Fruit fly (Drosophila melanogaster) whole organism, embryonic: ENCODE results near the gene slow.

Experiments
- Aef1 ChIP-seq: fragments of 200-800 bp; sonication (Bioruptor generic); IDR thresholded peaks from 3 replicates; pipeline ENCODE4 v1.3.6; 2022; ENCODE audit warnings: missing biosample characterization, missing genetic modification characterization
- Awh ChIP-seq: fragments of 200-800 bp; sonication (Bioruptor generic); IDR thresholded peaks from 2 replicates; pipeline ENCODE4, ENCODE4 v1.3.6; 2022; ENCODE audit warnings: missing biosample characterization, missing genetic modification characterization
- BtbVII ChIP-seq: fragments of 200-800 bp; sonication (Bioruptor generic); optimal IDR thresholded peaks from 3 replicates; lab custom pipeline; 2017; ENCODE audit warnings: missing biosample characterization, mild to moderate bottlenecking, missing genetic modification characterization
- CG10147 ChIP-seq: fragments of 200-800 bp; sonication (Bioruptor generic); optimal IDR thresholded peaks from 2 replicates; lab custom pipeline; 2019; ENCODE audit warnings: missing biosample characterization, mild to moderate bottlenecking, missing genetic modification characterization, moderate library complexity
- CG10979 ChIP-seq: fragments of 200-800 bp; sonication (Bioruptor generic); optimal IDR thresholded peaks from 2 replicates; lab custom pipeline; 2018; ENCODE audit warnings: missing biosample characterization, mild to moderate bottlenecking, missing genetic modification characterization, moderate library complexity
- CG11247 ChIP-seq: fragments of 200-800 bp; sonication (Bioruptor generic); IDR thresholded peaks from 2 replicates; pipeline ENCODE4 v1.3.6; 2022; ENCODE audit warnings: missing biosample characterization, missing genetic modification characterization
- CG12744 ChIP-seq: fragments of 200-800 bp; sonication (Bioruptor generic); optimal IDR thresholded peaks from 2 replicates; lab custom pipeline; 2016; ENCODE audit warnings: missing biosample characterization, missing genetic modification characterization
- CG13123 ChIP-seq: fragments of 200-800 bp; sonication (Bioruptor generic); optimal IDR thresholded peaks from 2 replicates; lab custom pipeline; 2016; ENCODE audit warnings: missing biosample characterization, missing genetic modification characterization
- CG13775 ChIP-seq: fragments of 200-800 bp; sonication (Bioruptor generic); optimal IDR thresholded peaks from 3 replicates; lab custom pipeline; 2017; ENCODE audit warnings: missing biosample characterization, mild to moderate bottlenecking, missing genetic modification characterization
- CG15011 ChIP-seq: fragments of 200-800 bp; sonication (Bioruptor generic); optimal IDR thresholded peaks from 3 replicates; lab custom pipeline; 2018; ENCODE audit warnings: missing biosample characterization, mild to moderate bottlenecking, missing genetic modification characterization
- CG17186 ChIP-seq: fragments of 200-800 bp; sonication (Bioruptor generic); optimal IDR thresholded peaks from 3 replicates; lab custom pipeline; 2017; ENCODE audit warnings: missing biosample characterization, missing genetic modification reagents, missing genetic modification characterization
- CG17328 ChIP-seq: fragments of 200-800 bp; sonication (Bioruptor generic); IDR thresholded peaks from 2 replicates; pipeline ENCODE4 v1.3.6; 2022; ENCODE audit warnings: missing biosample characterization, missing genetic modification characterization
- CG17359 ChIP-seq: fragments of 200-800 bp; sonication (Bioruptor generic); optimal IDR thresholded peaks from 3 replicates; lab custom pipeline; 2018; ENCODE audit warnings: missing biosample characterization, mild to moderate bottlenecking, missing genetic modification characterization, moderate library complexity
- CG18599 ChIP-seq: fragments of 200-800 bp; sonication (Bioruptor generic); optimal IDR thresholded peaks from 3 replicates; lab custom pipeline; 2017; ENCODE audit warnings: missing biosample characterization, missing genetic modification characterization, mild to moderate bottlenecking, moderate library complexity, missing genetic modification reagents
- CG2116 ChIP-seq: fragments of 200-800 bp; sonication (Bioruptor generic); optimal IDR thresholded peaks from 3 replicates; lab custom pipeline; 2018; ENCODE audit warnings: missing biosample characterization, mild to moderate bottlenecking, missing genetic modification characterization
- CG30020 ChIP-seq: fragments of 200-800 bp; optimal IDR thresholded peaks from 2 replicates; lab custom pipeline; 2019; ENCODE audit warnings: missing biosample characterization, mild to moderate bottlenecking, missing genetic modification characterization, moderate library complexity
- CG34224 ChIP-seq: fragments of 200-800 bp; sonication (Bioruptor generic); IDR thresholded peaks from 3 replicates; pipeline ENCODE4 v1.3.6; 2022; ENCODE audit warnings: missing biosample characterization, missing genetic modification characterization; ENCODE audit not compliant: partially characterized antibody
- CG34376 ChIP-seq: fragments of 200-800 bp; sonication (Bioruptor generic); optimal IDR thresholded peaks from 2 replicates; lab custom pipeline; 2018; ENCODE audit warnings: missing biosample characterization, mild to moderate bottlenecking, missing genetic modification characterization
- CG6813 ChIP-seq: fragments of 200-800 bp; sonication (Bioruptor generic); optimal IDR thresholded peaks from 2 replicates; lab custom pipeline; 2017; ENCODE audit warnings: missing biosample characterization, missing genetic modification characterization, mild to moderate bottlenecking, moderate library complexity, missing genetic modification reagents
- CG7357 ChIP-seq: fragments of 200-800 bp; sonication (Bioruptor generic); IDR thresholded peaks from 3 replicates; pipeline ENCODE4 v1.3.6; 2022; ENCODE audit warnings: missing biosample characterization, missing genetic modification characterization
- CG8281 ChIP-seq: fragments of 200-800 bp; sonication (Bioruptor generic); optimal IDR thresholded peaks from 2 replicates; lab custom pipeline; 2018; ENCODE audit warnings: missing biosample characterization, mild to moderate bottlenecking, missing genetic modification characterization, moderate library complexity
- CG8388 ChIP-seq: fragments of 200-800 bp; sonication (Bioruptor generic); optimal IDR thresholded peaks from 2 replicates; lab custom pipeline; 2019; ENCODE audit warnings: missing biosample characterization, mild to moderate bottlenecking, missing genetic modification characterization, moderate library complexity
- CG9609 ChIP-seq: fragments of 200-800 bp; sonication (Bioruptor generic); optimal IDR thresholded peaks from 3 replicates; lab custom pipeline; 2016; ENCODE audit warnings: missing biosample characterization, missing genetic modification characterization
- Doc2 ChIP-seq: fragments of 200-800 bp; sonication (Bioruptor generic); IDR thresholded peaks from 2 replicates; pipeline ENCODE4 v1.3.6; 2022; ENCODE audit warnings: missing biosample characterization, missing genetic modification characterization
- Hand ChIP-seq: fragments of 200-800 bp; sonication (Bioruptor generic); optimal IDR thresholded peaks from 2 replicates; lab custom pipeline; 2017; ENCODE audit warnings: mild to moderate bottlenecking, missing biosample characterization, missing genetic modification reagents, missing genetic modification characterization
- Med ChIP-seq: fragments of 200-800 bp; sonication (Bioruptor generic); peaks from one replicate; lab custom pipeline; 2016; ENCODE audit warnings: missing biosample characterization, missing genetic modification characterization, mild to moderate bottlenecking, inconsistent platforms, moderate library complexity
- NfI ChIP-seq: fragments of 200-800 bp; sonication (Bioruptor generic); optimal IDR thresholded peaks from 3 replicates; lab custom pipeline; 2018; ENCODE audit warnings: missing biosample characterization, mild to moderate bottlenecking, missing genetic modification characterization, moderate library complexity
- Ravus ChIP-seq: fragments of 200-800 bp; sonication (Bioruptor generic); IDR thresholded peaks from 2 replicates; pipeline ENCODE4 v1.3.6; 2022; ENCODE audit warnings: missing biosample characterization, missing genetic modification characterization
- ab ChIP-seq: fragments of 200-800 bp; sonication (Bioruptor generic); optimal IDR thresholded peaks from 2 replicates; lab custom pipeline; 2016; ENCODE audit warnings: missing biosample characterization, missing genetic modification characterization
- ac ChIP-seq: fragments of 200-800 bp; sonication (Bioruptor generic); optimal IDR thresholded peaks from 3 replicates; lab custom pipeline; 2017; ENCODE audit warnings: missing biosample characterization, mild to moderate bottlenecking, missing genetic modification characterization
- bab2 ChIP-seq: fragments of 200-800 bp; sonication (Bioruptor generic); optimal IDR thresholded peaks from 2 replicates; lab custom pipeline; 2016; ENCODE audit warnings: missing biosample characterization, missing genetic modification characterization
- dati ChIP-seq: fragments of 200-800 bp; sonication (Bioruptor generic); IDR thresholded peaks from 2 replicates; pipeline ENCODE4 v1.3.6; 2022; ENCODE audit warnings: missing biosample characterization, missing genetic modification characterization
- ems ChIP-seq: fragments of 200-800 bp; sonication (Bioruptor generic); optimal IDR thresholded peaks from 3 replicates; lab custom pipeline; 2016; ENCODE audit warnings: missing biosample characterization, missing genetic modification characterization
- gem ChIP-seq: fragments of 200-800 bp; sonication (Bioruptor generic); optimal IDR thresholded peaks from 2 replicates; lab custom pipeline; 2019; ENCODE audit warnings: missing biosample characterization, mild to moderate bottlenecking, missing genetic modification characterization, moderate library complexity
- h ChIP-seq: fragments of >200 bp; optimal IDR thresholded peaks from 2 replicates; lab custom pipeline; 2017
- jing ChIP-seq: fragments of 200-800 bp; sonication (Bioruptor generic); optimal IDR thresholded peaks from 2 replicates; lab custom pipeline; 2018; ENCODE audit warnings: missing biosample characterization, mild to moderate bottlenecking, missing genetic modification characterization
- knrl ChIP-seq: fragments of 200-800 bp; sonication (Bioruptor generic); IDR thresholded peaks from 3 replicates; pipeline ENCODE4 v1.3.6; 2022; ENCODE audit warnings: missing biosample characterization, missing genetic modification characterization; ENCODE audit not compliant: partially characterized antibody
- lilli ChIP-seq: fragments of 200-800 bp; sonication (Bioruptor generic); optimal IDR thresholded peaks from 3 replicates; lab custom pipeline; 2016; ENCODE audit warnings: missing biosample characterization, missing genetic modification characterization
- mirr ChIP-seq: fragments of 200-800 bp; sonication (Bioruptor generic); optimal IDR thresholded peaks from 3 replicates; lab custom pipeline; 2018; ENCODE audit warnings: missing biosample characterization, mild to moderate bottlenecking, missing genetic modification characterization
- odd ChIP-seq: fragments of 200-800 bp; sonication (Bioruptor generic); optimal IDR thresholded peaks from 2 replicates; lab custom pipeline; 2017; ENCODE audit warnings: missing biosample characterization, mild to moderate bottlenecking, missing genetic modification characterization
- org-1 ChIP-seq: fragments of 200-800 bp; sonication (Bioruptor generic); optimal IDR thresholded peaks from 2 replicates; lab custom pipeline; 2017; ENCODE audit warnings: missing biosample characterization, missing genetic modification characterization
- psq ChIP-seq: fragments of 200-800 bp; sonication (Bioruptor generic); optimal IDR thresholded peaks from 2 replicates; lab custom pipeline; 2017; ENCODE audit warnings: missing biosample characterization, missing genetic modification characterization
- schlank ChIP-seq: fragments of 200-800 bp; sonication (Bioruptor generic); optimal IDR thresholded peaks from 2 replicates; lab custom pipeline; 2018; ENCODE audit warnings: missing biosample characterization, mild to moderate bottlenecking, missing genetic modification characterization
- sob ChIP-seq: fragments of 200-800 bp; sonication (Bioruptor generic); IDR thresholded peaks from 2 replicates; pipeline ENCODE4 v1.3.6; 2022; ENCODE audit warnings: missing biosample characterization, missing genetic modification characterization
- stc ChIP-seq: fragments of 200-800 bp; sonication (Bioruptor generic); IDR thresholded peaks from 2 replicates; pipeline ENCODE4 v1.3.6; 2022; ENCODE audit warnings: missing biosample characterization, missing genetic modification characterization
- tap ChIP-seq: fragments of 200-800 bp; optimal IDR thresholded peaks from 3 replicates; lab custom pipeline; 2019; ENCODE audit warnings: missing biosample characterization, mild to moderate bottlenecking, missing genetic modification characterization, moderate library complexity
- tll ChIP-seq, 2 experiments: fragments of 200-800 bp in 1 of 2; fragments of >200 bp in 1 of 2; sonication (Bioruptor generic) in 1 of 2; optimal IDR thresholded peaks; 2 replicates each; lab custom pipeline; 2017 to 2019; ENCODE audit warnings: missing biosample characterization in 2 of 2, missing genetic modification characterization in 2 of 2, mild to moderate bottlenecking in 1 of 2, moderate library complexity in 1 of 2
- toy ChIP-seq: fragments of 200-800 bp; sonication (Bioruptor generic); IDR thresholded peaks from 2 replicates; pipeline ENCODE4 v1.3.6; 2022; ENCODE audit warnings: missing biosample characterization, missing genetic modification characterization
- unc-4 ChIP-seq: fragments of 200-800 bp; sonication (Bioruptor generic); IDR thresholded peaks from 2 replicates; pipeline ENCODE4 v1.3.6; 2022; ENCODE audit warnings: missing biosample characterization, missing genetic modification characterization; ENCODE audit not compliant: partially characterized antibody
- wor ChIP-seq: fragments of 200-800 bp; sonication (Bioruptor generic); IDR thresholded peaks from 2 replicates; pipeline ENCODE4 v1.3.6; 2022; ENCODE audit warnings: missing biosample characterization, missing genetic modification characterization

slow gene

dm6 chr3L:4375675-4376366 is 8.4 kb upstream of the slow start (continued):
- no peak for TF ChIP-seq dati (GFP tag; lab: Robert Waterston, UW)
- no peak for TF ChIP-seq CG30020 (tag; lab: Kevin White, UChicago)
- TF ChIP-seq CG17186 (GFP tag; lab: Kevin White, UChicago): no peak
- no peak for TF ChIP-seq h (lab: Kevin White, UChicago)
- TF ChIP-seq psq: no peak
- TF ChIP-seq tap: peak; percentile 17
- no peak for TF ChIP-seq Aef1 (GFP tag; lab: Robert Waterston, UW)
- TF ChIP-seq mirr (GFP tag; lab: Kevin White, UChicago): no peak
- TF ChIP-seq CG34376 (GFP tag; lab: Kevin White, UChicago): no peak
- no peak for TF ChIP-seq CG7357
- no peak for TF ChIP-seq Awh (GFP tag; lab: Robert Waterston, UW)
- no peak for TF ChIP-seq CG10147
- no peak for TF ChIP-seq ab
- no peak for TF ChIP-seq bab2 (GFP tag; lab: Kevin White, UChicago)
- no peak for TF ChIP-seq BtbVII (GFP tag; lab: Kevin White, UChicago)
- TF ChIP-seq gem (tag; lab: Kevin White, UChicago): peak; percentile 65
- no peak for TF ChIP-seq CG11247
- TF ChIP-seq CG17328 (GFP tag; lab: Robert Waterston, UW): no peak
- TF ChIP-seq CG10979: peak; percentile 29
- TF ChIP-seq CG2116: no peak
- TF ChIP-seq sob (GFP tag; lab: Robert Waterston, UW): no peak
- no peak for TF ChIP-seq Hand (GFP tag; lab: Kevin White, UChicago)
- no peak for TF ChIP-seq odd
- no peak for TF ChIP-seq schlank (tag; lab: Kevin White, UChicago)
- no peak for TF ChIP-seq knrl (GFP tag; lab: Robert Waterston, UW)
- TF ChIP-seq ac (GFP tag; lab: Kevin White, UChicago): no peak
- peak; percentile 0 for TF ChIP-seq CG8388 (GFP tag; lab: Kevin White, UChicago)
- no peak for TF ChIP-seq jing (GFP tag; lab: Kevin White, UChicago)
- TF ChIP-seq CG8281 (tag; lab: Kevin White, UChicago): peak; percentile 98
- TF ChIP-seq Ravus (GFP tag; lab: Robert Waterston, UW): no peak
- no peak for TF ChIP-seq CG12744 (GFP tag; lab: Kevin White, UChicago)
- TF ChIP-seq CG17359 (tag; lab: Kevin White, UChicago): peak; percentile 32
- TF ChIP-seq NfI (GFP tag; lab: Kevin White, UChicago): no peak
- 0 out of 2 replicates have a peak, but pooled peaks have one; percentile 28 for TF ChIP-seq wor (GFP tag; lab: Robert Waterston, UW)
- TF ChIP-seq stc (GFP tag; lab: Robert Waterston, UW): no peak
- TF ChIP-seq CG18599 (GFP tag; lab: Kevin White, UChicago): no peak
- no peak for TF ChIP-seq ems (GFP tag; lab: Kevin White, UChicago)
- no peak for TF ChIP-seq CG13123
- TF ChIP-seq tll (GFP tag; optimal IDR thresholded peaks at IDR 0.05; lab: Kevin White, UChicago): no peak
- no peak for TF ChIP-seq CG9609 (GFP tag; lab: Kevin White, UChicago)
- no peak for TF ChIP-seq CG6813 (GFP tag; lab: Kevin White, UChicago)
- TF ChIP-seq toy (GFP tag; lab: Robert Waterston, UW): no peak
- no peak for TF ChIP-seq CG15011 (GFP tag; lab: Kevin White, UChicago)
- TF ChIP-seq lilli (GFP tag; lab: Kevin White, UChicago): no peak
- TF ChIP-seq CG13775 (GFP tag; lab: Kevin White, UChicago): no peak
- no peak for TF ChIP-seq org-1 (GFP tag; lab: Kevin White, UChicago)
- TF ChIP-seq Doc2 (GFP tag; lab: Robert Waterston, UW): no peak
- TF ChIP-seq unc-4 (GFP tag; lab: Robert Waterston, UW): no peak
- TF ChIP-seq Med: peak; percentile 78
- TF ChIP-seq CG34224: no peak
